Fruit fly (Drosophila melanogaster): Measurements from ENCODE around the gene CG5390.

Gene CG5390

DNA sequence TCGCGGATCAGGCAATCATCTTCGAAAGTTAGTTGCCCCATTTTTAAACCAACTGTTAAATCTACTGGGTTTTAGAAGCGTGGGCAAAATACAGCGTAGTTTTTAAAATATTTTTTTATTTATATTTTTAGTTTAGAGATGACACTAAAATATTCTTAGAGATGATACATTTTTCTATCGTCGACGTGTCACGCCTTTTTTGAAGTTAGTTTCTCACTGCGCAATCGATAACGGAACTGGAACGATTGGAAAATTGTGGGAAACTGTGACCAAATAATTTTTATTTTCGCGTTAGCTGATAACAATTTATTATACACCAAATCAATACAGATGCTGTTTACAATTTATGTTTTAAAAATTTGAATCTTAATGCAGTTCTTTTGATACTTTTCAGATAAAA lies 27.7 kb downstream of the CG5390 start, which contains the start of gene Utx:
Gene Utx, minus strand, starts transcription at position 154 of the 400 bp plus-strand sequence.
- TF ChIP-seq usp (GFP tag; optimal IDR thresholded peaks at IDR 0.05), result no peak

DNA sequence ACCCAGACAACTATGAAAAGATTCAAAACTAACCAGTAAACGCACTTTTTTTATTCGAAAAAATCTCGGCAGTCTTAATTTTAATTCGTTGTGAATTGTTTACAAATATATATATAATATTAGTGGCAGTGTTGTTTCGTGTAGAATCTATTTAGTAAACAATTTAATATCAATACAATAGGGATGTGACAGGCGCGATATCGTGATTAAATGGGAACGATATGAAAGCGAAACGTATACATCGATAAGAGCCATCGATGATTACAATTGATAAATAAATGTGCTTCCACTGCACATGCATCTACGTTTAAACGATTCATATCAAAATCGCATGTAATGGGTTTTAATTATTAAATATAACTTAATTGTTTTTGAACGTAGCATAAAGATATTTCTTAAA lies 29.0 kb downstream of the CG5390 start:
- TF ChIP-seq EcR (GFP tag; optimal IDR thresholded peaks at IDR 0.05) (no peak), usp (GFP tag; optimal IDR thresholded peaks at IDR 0.05) (no peak), Dll (optimal IDR thresholded peaks at IDR 0.05) (no peak), psq (optimal IDR thresholded peaks at IDR 0.05) (no peak), pan (optimal IDR thresholded peaks at IDR 0.05) (no peak), CG8478 (optimal IDR thresholded peaks at IDR 0.05) (no peak)

DNA sequence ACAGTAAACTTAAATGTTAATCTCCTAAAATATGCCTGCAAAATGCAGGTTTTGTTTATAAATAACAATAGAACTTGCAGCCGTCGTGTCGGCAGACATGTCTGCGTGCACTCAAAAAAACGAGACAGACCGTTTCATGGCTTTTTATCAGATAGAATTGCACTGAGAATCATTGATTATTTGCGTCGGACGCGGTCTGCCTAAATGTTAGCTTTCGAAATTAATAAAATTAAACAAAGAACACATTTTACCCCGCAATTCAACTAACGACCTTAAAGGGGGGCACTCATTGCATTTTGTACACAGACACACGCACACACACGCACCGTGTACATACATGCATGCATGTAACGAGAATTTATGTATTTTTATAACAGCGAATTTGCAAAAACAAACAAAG lies 29.5 kb downstream of the CG5390 start:
- TF ChIP-seq usp (GFP tag; optimal IDR thresholded peaks at IDR 0.05), result no peak
- no peak for TF ChIP-seq Dll (optimal IDR thresholded peaks at IDR 0.05)
- TF ChIP-seq CG8478 (optimal IDR thresholded peaks at IDR 0.05), result no peak
- no peak for TF ChIP-seq EcR (GFP tag; optimal IDR thresholded peaks at IDR 0.05)
- no peak for TF ChIP-seq psq (optimal IDR thresholded peaks at IDR 0.05)
- no peak for TF ChIP-seq pan (optimal IDR thresholded peaks at IDR 0.05)

DNA sequence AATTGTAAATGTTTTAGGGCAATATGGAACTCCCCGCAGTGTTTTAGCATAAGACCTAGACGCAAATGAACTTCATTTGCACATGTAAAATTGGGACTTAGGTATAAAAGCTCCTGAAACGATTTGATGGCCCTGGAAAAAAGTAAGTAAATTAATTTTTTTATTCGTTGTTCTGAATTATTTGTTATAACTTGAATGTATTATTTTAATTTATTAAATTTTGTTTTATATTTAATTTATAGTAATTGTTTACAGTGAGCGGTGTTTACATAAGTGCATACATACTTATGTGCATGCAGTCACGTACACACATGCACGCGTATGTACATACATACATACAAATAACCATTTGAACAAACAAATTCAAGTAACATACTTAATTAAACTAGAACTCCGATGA lies 30.0 kb downstream of the CG5390 start:
- TF ChIP-seq usp (GFP tag; optimal IDR thresholded peaks at IDR 0.05) (no peak), psq (optimal IDR thresholded peaks at IDR 0.05) (no peak), pan (optimal IDR thresholded peaks at IDR 0.05) (no peak), Dll (optimal IDR thresholded peaks at IDR 0.05) (no peak), CG8478 (optimal IDR thresholded peaks at IDR 0.05) (no peak), EcR (GFP tag; optimal IDR thresholded peaks at IDR 0.05) (no peak)

DNA sequence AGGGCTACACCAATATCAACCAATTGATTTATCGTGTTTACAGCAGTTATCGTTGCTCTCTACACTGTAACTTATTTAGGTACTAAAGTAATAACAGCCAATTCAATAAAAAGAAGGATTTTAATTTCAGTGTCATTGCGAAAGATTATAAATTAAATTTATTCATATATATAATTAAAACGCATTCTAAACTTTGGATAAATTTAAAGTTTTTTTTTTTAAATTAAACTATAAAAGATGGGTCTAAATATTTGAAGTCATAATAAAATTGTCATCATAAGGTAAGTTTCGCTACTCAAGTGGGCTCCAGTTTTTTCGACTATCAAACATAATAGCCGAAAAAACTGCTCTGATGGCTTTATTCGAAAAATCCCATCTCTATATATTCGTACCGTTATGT lies 34.2 kb downstream of the CG5390 start, which contains the start of gene trk:
Gene trk, minus strand, starts transcription at position 101 of the 400 bp plus-strand sequence.
- TF ChIP-seq usp (GFP tag; optimal IDR thresholded peaks at IDR 0.05) (no peak), pan (optimal IDR thresholded peaks at IDR 0.05) (no peak), psq (optimal IDR thresholded peaks at IDR 0.05) (no peak), EcR (GFP tag; optimal IDR thresholded peaks at IDR 0.05) (no peak), CG8478 (optimal IDR thresholded peaks at IDR 0.05) (no peak), Dll (optimal IDR thresholded peaks at IDR 0.05) (no peak)

DNA sequence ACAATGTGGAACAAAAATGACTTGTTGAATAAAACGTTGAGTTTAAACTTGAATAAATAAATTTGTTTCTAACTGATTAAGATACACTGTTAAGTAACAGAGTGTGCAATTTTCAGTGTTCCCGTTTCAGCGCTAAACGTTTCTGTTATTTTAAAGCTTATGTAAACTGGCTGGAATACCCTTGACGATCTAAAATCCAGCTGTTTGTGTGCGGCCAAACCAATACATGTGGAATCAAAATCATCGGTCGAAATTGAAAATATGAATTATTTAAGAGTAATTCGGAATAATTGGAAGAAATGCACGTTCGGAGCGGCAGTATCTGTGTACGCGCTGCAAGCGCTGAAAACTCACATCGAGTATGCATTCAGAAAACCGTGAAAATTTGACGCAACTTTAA lies 36.5 kb downstream of the CG5390 start, which contains the start of gene Mulk:
Gene Mulk, plus strand, starts transcription at position 198 of the 400 bp plus-strand sequence.
- TF ChIP-seq usp (GFP tag; optimal IDR thresholded peaks at IDR 0.05) (no peak), Dll (optimal IDR thresholded peaks at IDR 0.05) (no peak), pan (optimal IDR thresholded peaks at IDR 0.05) (no peak), CG8478 (optimal IDR thresholded peaks at IDR 0.05) (no peak)

DNA sequence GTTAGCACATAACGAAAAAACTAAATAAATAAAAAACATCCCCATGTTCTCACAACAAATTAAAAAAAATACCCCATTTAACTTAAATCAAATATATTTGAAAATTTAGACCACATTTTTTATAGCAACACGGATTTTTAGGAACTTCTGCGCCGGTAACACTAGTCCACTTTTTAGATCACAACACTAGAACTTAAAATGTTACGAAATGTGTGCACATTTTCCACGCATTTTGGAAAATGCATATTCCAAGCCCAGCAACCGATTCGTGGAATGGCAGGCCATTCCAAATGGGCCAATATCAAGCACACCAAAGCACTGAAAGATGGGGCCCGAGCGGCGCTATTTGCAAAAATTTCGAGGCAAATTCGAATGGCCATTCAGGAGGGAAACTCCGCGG lies 37.7 kb downstream of the CG5390 start, which contains the start of gene CG4957:
Gene CG4957, plus strand, starts transcription at position 185 of the 400 bp plus-strand sequence.
- TF ChIP-seq usp (GFP tag; optimal IDR thresholded peaks at IDR 0.05) (no peak), CG8478 (optimal IDR thresholded peaks at IDR 0.05) (no peak), Dll (optimal IDR thresholded peaks at IDR 0.05) (no peak), psq (optimal IDR thresholded peaks at IDR 0.05) (no peak), EcR (GFP tag; optimal IDR thresholded peaks at IDR 0.05) (no peak), pan (optimal IDR thresholded peaks at IDR 0.05) (no peak)

DNA sequence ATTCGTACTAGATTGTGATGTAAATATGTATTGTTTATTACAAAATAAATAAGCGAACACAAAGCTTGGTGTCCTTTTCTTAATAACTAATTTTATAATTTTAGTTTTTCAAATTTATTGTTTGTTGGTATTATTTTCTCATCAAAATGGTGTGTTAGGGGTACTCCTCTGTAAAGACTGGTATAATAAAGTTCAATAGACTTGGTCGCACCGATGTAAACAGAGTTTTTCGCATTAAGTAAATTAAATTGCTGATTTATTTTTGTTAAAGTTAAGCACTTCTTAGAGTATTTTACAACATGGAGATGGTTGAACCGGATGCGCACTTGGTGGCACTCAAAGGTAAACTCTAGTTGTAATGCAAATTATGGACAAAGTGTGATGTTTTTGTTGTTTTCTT lies 39.9 kb downstream of the CG5390 start, which contains the start of gene CG4953:
Gene CG4953, plus strand, starts transcription at position 193 of the 400 bp plus-strand sequence.
- TF ChIP-seq Dll (optimal IDR thresholded peaks at IDR 0.05) (no peak), usp (GFP tag; optimal IDR thresholded peaks at IDR 0.05) (no peak), CG8478 (optimal IDR thresholded peaks at IDR 0.05) (no peak), pan (optimal IDR thresholded peaks at IDR 0.05) (no peak), EcR (GFP tag; optimal IDR thresholded peaks at IDR 0.05) (no peak), psq (optimal IDR thresholded peaks at IDR 0.05) (no peak)

DNA sequence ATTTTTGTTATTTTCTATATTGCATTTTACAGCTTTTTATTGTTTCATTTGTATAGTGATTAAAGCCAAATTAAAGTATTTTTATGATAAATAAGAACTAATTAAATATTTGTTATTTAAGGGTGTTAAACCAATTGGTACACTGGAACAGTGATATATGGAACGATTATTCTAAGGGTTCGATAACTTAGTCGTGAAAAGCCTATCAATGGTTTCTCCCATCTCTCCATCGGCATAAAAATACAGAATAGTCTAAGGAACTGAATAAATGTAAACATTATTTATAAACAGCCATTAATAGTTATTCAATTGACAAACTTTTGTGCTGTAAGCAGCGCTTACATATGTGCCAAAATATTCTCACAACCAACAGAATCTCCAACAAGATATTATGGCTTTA lies 41.3 kb downstream of the CG5390 start, which contains the start of gene Mob3:
Gene Mob3, plus strand, starts transcription at position 208 of the 400 bp plus-strand sequence.
- TF ChIP-seq CG8478 (optimal IDR thresholded peaks at IDR 0.05), result no peak
- TF ChIP-seq psq (optimal IDR thresholded peaks at IDR 0.05), result no peak
- TF ChIP-seq usp (GFP tag; optimal IDR thresholded peaks at IDR 0.05), result no peak
- no peak for TF ChIP-seq Dll (optimal IDR thresholded peaks at IDR 0.05)
- no peak for TF ChIP-seq pan (optimal IDR thresholded peaks at IDR 0.05)
- no peak for TF ChIP-seq EcR (GFP tag; optimal IDR thresholded peaks at IDR 0.05)

DNA sequence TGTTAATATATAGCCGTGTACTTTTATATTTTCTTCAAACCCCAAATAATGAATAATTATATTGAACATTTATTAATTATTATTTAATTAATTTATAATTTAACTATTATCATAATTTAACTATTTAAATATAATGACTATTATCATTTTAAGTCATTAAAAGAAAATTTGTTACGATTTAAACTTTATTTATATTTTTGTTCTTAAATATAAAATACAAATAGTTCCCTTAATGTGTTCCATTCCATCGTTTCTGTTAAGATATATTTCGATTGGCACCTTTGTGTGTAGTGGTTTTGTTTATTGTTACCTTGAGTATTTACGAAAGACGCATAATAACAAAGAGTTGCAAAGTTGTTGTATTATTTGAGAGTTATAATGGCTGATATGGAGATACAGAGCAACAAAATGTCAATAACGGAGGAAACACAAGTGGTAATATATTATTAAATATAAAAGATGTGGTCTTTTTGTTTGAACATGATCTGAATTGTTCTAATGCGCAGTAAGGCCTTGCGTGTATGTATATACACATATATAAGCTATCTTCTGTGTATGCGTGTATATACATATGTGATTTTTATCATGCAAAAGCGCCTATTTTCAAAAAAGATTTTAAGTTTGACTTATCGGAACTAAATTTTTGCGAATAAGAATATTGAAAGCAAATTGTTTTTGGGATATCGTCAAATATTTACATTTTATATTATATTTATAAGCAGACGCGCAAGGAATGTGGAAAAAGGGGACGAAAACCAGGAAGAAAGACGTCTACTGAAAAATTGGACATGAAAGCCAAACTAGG lies 42.4 kb downstream of the CG5390 start, which contains the start of gene REPTOR-BP:
Gene REPTOR-BP, plus strand, starts transcription at position 296 of the 805 bp plus-strand sequence.
- TF ChIP-seq CG8478 (optimal IDR thresholded peaks at IDR 0.05) (no peak), pan (optimal IDR thresholded peaks at IDR 0.05) (no peak), Dll (optimal IDR thresholded peaks at IDR 0.05) (no peak), EcR (GFP tag; optimal IDR thresholded peaks at IDR 0.05) (no peak), psq (optimal IDR thresholded peaks at IDR 0.05) (no peak), usp (GFP tag; optimal IDR thresholded peaks at IDR 0.05) (no peak)

DNA sequence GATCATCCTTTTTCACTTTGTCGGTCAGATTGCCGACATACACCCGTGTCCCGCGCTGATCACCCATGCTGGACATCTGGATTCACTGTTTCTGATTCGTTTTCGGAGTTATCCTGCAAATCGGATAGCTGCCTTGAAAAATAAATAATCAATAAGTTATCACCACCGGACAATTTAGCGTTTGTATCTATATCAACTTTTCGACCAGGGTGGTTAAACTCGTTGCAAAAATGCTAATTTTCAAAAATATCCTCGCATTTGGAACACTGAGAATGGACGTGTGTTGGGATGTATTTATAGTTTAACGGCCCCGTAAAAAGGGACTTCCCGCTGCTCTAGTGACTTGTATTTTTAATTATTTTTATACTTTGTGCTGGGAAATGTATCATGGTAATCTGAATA lies 43.0 kb downstream of the CG5390 start, which contains the start of gene Rsf1:
Gene Rsf1, minus strand, starts transcription at position 212 of the 402 bp plus-strand sequence.
- TF ChIP-seq CG8478 (optimal IDR thresholded peaks at IDR 0.05) (no peak), EcR (GFP tag; optimal IDR thresholded peaks at IDR 0.05) (no peak), usp (GFP tag; optimal IDR thresholded peaks at IDR 0.05) (no peak), pan (optimal IDR thresholded peaks at IDR 0.05) (no peak), psq (optimal IDR thresholded peaks at IDR 0.05) (no peak), Dll (optimal IDR thresholded peaks at IDR 0.05) (no peak)

DNA sequence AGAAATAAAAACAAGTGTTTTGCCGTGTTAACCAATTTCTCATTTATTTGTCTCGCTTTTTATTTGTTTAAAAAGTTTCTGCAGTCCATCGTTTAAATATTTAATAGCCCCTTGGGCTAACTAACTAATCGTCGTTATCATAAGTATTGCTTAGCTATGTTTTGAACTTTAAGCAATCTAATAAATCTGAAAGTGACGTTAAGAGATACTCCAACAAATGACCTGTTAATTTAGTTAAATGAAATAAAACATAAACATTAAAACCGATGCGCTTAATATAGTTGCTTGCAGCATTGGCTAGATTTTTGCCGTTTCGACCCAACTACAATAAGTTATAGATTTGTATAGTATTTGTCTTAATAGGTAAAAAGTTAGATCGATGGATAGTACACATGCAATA lies 44.6 kb downstream of the CG5390 start:
- TF ChIP-seq psq (optimal IDR thresholded peaks at IDR 0.05) (no peak), usp (GFP tag; optimal IDR thresholded peaks at IDR 0.05) (no peak), Dll (optimal IDR thresholded peaks at IDR 0.05) (no peak)
